Worm (Caenorhabditis elegans) whole organism, L4 larva: ENCODE results near the gene T27E7.9.

Source experiments
- T20F7.1 ChIP-seq: fragments of 200-800 bp; sonication (Bioruptor generic); optimal IDR thresholded peaks from 2 replicates; lab custom pipeline; 2018; ENCODE audit warnings: mild to moderate bottlenecking, missing genetic modification characterization, missing compliant biosample characterization
- Y105C5A.15 ChIP-seq: fragments of 200-800 bp; sonication (Bioruptor generic); IDR thresholded peaks from 2 replicates; pipeline ENCODE4 v1.3.6; 2022; ENCODE audit warnings: missing genetic modification characterization, missing compliant biosample characterization
- Y75B8A.6 ChIP-seq: fragments of 200-800 bp; sonication (Bioruptor generic); IDR thresholded peaks from 2 replicates; pipeline ENCODE4 v1.3.6; 2022; ENCODE audit warnings: missing genetic modification reagents, missing genetic modification characterization, missing compliant biosample characterization
- aly-2 ChIP-seq: sonication (generic microtip); optimal IDR thresholded peaks from 2 replicates; lab custom pipeline; 2018; ENCODE audit warnings: missing biosample characterization, missing genetic modification characterization
- ama-1 ChIP-seq: fragments of 150-350 bp; optimal IDR thresholded peaks from 2 replicates; lab custom pipeline; 2014; ENCODE audit warnings: inconsistent platforms, mixed read lengths
- ceh-20 ChIP-seq: fragments of 200-800 bp; sonication (Bioruptor generic); IDR thresholded peaks from 2 replicates; pipeline ENCODE4 v1.3.6; 2022; ENCODE audit warnings: missing genetic modification reagents, missing genetic modification characterization, missing compliant biosample characterization
- ceh-82 ChIP-seq: sonication (generic microtip); optimal IDR thresholded peaks from 2 replicates; lab custom pipeline; 2017; ENCODE audit warnings: missing biosample characterization, missing genetic modification characterization
- daf-16 ChIP-seq, 3 experiments: sonication (generic microtip); optimal IDR thresholded peaks; 2 replicates each; lab custom pipeline; 2016 to 2017; ENCODE audit warnings: missing genetic modification characterization in 3 of 3, missing genetic modification reagents in 3 of 3, mild to moderate bottlenecking in 2 of 3, missing compliant biosample characterization in 2 of 3, missing biosample characterization in 1 of 3, moderate library complexity in 1 of 3
- dmd-9 ChIP-seq: fragments of 200-800 bp; sonication (Bioruptor generic); IDR thresholded peaks from 2 replicates; pipeline ENCODE4 v1.3.6; 2022; ENCODE audit warnings: missing genetic modification reagents, missing genetic modification characterization, missing compliant biosample characterization
- duxl-1 ChIP-seq: sonication (generic microtip); optimal IDR thresholded peaks from 2 replicates; lab custom pipeline; 2016; ENCODE audit warnings: mild to moderate bottlenecking, missing genetic modification characterization, moderate library complexity, missing compliant biosample characterization; ENCODE audit not compliant: poor library complexity
- dve-1 ChIP-seq: sonication (generic microtip); optimal IDR thresholded peaks from 2 replicates; lab custom pipeline; 2017; ENCODE audit warnings: antibody characterized with exemption, mild to moderate bottlenecking, missing genetic modification characterization, missing compliant biosample characterization; ENCODE audit not compliant: insufficient read depth
- egl-27 ChIP-seq: sonication (generic microtip); optimal IDR thresholded peaks from 3 replicates; lab custom pipeline; 2017; ENCODE audit warnings: missing biosample characterization, missing genetic modification reagents, missing genetic modification characterization
- fos-1 ChIP-seq: fragments of 150-350 bp; optimal IDR thresholded peaks from 2 replicates; lab custom pipeline; 2014; ENCODE audit warnings: missing biosample characterization, missing genetic modification characterization
- gei-8 ChIP-seq: fragments of 200-800 bp; sonication (Bioruptor generic); optimal IDR thresholded peaks from 2 replicates; lab custom pipeline; 2018; ENCODE audit warnings: mild to moderate bottlenecking, missing genetic modification characterization, missing compliant biosample characterization
- hif-1 ChIP-seq, 2 experiments: sonication (generic microtip); optimal IDR thresholded peaks; 2 replicates each; lab custom pipeline; 2016 to 2017; ENCODE audit warnings: missing compliant biosample characterization in 2 of 2, missing genetic modification characterization in 2 of 2, missing genetic modification reagents in 2 of 2, missing genotype in 2 of 2, mild to moderate bottlenecking in 1 of 2
- hlh-11 ChIP-seq: fragments of 200-800 bp; sonication (Bioruptor generic); optimal IDR thresholded peaks from 2 replicates; lab custom pipeline; 2018; ENCODE audit warnings: mild to moderate bottlenecking, missing genetic modification characterization, missing compliant biosample characterization
- hmg-1.1 ChIP-seq: fragments of 200-800 bp; sonication (Bioruptor generic); IDR thresholded peaks from 2 replicates; pipeline ENCODE4 v1.3.6; 2022; ENCODE audit warnings: missing genetic modification reagents, missing genetic modification characterization, missing compliant biosample characterization
- lim-7 ChIP-seq: fragments of 200-800 bp; sonication (Bioruptor generic); IDR thresholded peaks from 2 replicates; pipeline ENCODE4 v1.3.6; 2022; ENCODE audit warnings: missing genetic modification characterization, missing compliant biosample characterization
- lin-1 ChIP-seq: fragments of 200-800 bp; sonication (Bioruptor generic); IDR thresholded peaks from 2 replicates; pipeline ENCODE4 v1.3.6; 2022; ENCODE audit warnings: missing genetic modification reagents, missing genetic modification characterization, missing compliant biosample characterization
- lin-13 ChIP-seq: fragments of 150-350 bp; optimal IDR thresholded peaks from 2 replicates; lab custom pipeline; 2014; ENCODE audit warnings: missing biosample characterization, missing genetic modification reagents, missing genetic modification characterization
- lin-29 ChIP-seq: fragments of 200-800 bp; sonication (Bioruptor generic); IDR thresholded peaks from 2 replicates; pipeline ENCODE4 v1.3.6; 2022; ENCODE audit warnings: missing genetic modification reagents, missing genetic modification characterization, missing compliant biosample characterization
- lin-38 ChIP-seq: fragments of 200-800 bp; sonication (Bioruptor generic); IDR thresholded peaks from 2 replicates; pipeline ENCODE4 v1.3.6; 2022; ENCODE audit warnings: missing genetic modification reagents, missing genetic modification characterization, missing compliant biosample characterization
- madf-5 ChIP-seq, 2 experiments: fragments of 200-800 bp; sonication (Bioruptor generic); IDR thresholded peaks; 2 replicates each; pipeline ENCODE4 v1.3.6; 2022; ENCODE audit warnings: missing compliant biosample characterization in 2 of 2, missing genetic modification characterization in 2 of 2
- madf-9 ChIP-seq: fragments of 200-800 bp; sonication (Bioruptor generic); conservative IDR thresholded peaks from 2 replicates; pipeline ENCODE4 v1.3.6; 2022; ENCODE audit warnings: missing genetic modification reagents, missing genetic modification characterization, missing compliant biosample characterization
- mdl-1 ChIP-seq, 2 experiments: fragments of 150-350 bp in 1 of 2; sonication (generic microtip) in 1 of 2; optimal IDR thresholded peaks; 2 replicates each; lab custom pipeline; 2014 to 2017; ENCODE audit warnings: missing biosample characterization in 2 of 2, missing genetic modification characterization in 2 of 2
- mdt-29 ChIP-seq: fragments of 200-800 bp; sonication (Bioruptor generic); IDR thresholded peaks from 2 replicates; pipeline ENCODE4 v1.3.6; 2022; ENCODE audit warnings: missing genetic modification reagents, missing genetic modification characterization, missing compliant biosample characterization
- mep-1 ChIP-seq: fragments of 150-350 bp; sonication (generic microtip); optimal IDR thresholded peaks from 3 replicates; lab custom pipeline; 2014; ENCODE audit warnings: missing biosample characterization, missing genetic modification characterization
- mes-2 ChIP-seq: sonication (generic microtip); optimal IDR thresholded peaks from 2 replicates; lab custom pipeline; 2016; ENCODE audit warnings: missing genotype, mild to moderate bottlenecking, missing genetic modification characterization, missing compliant biosample characterization; ENCODE audit not compliant: poor library complexity, severe bottlenecking
- nhr-11 ChIP-seq: fragments of 150-350 bp; optimal IDR thresholded peaks from 2 replicates; lab custom pipeline; 2014; ENCODE audit warnings: missing biosample characterization, missing genetic modification characterization
- nhr-237 ChIP-seq: sonication (generic microtip); optimal IDR thresholded peaks from 2 replicates; lab custom pipeline; 2017; ENCODE audit warnings: missing biosample characterization, missing genetic modification characterization
- nhr-25 ChIP-seq: sonication (generic microtip); optimal IDR thresholded peaks from 2 replicates; lab custom pipeline; 2017; ENCODE audit warnings: missing genetic modification characterization, mild to moderate bottlenecking, missing compliant biosample characterization, antibody characterized with exemption, moderate library complexity, borderline replicate concordance; ENCODE audit not compliant: insufficient read depth
- nhr-28 ChIP-seq: fragments of 150-350 bp; optimal IDR thresholded peaks from 2 replicates; lab custom pipeline; 2014; ENCODE audit warnings: missing biosample characterization, missing genetic modification characterization
- nhr-42 ChIP-seq: fragments of 200-800 bp; sonication (Bioruptor generic); IDR thresholded peaks from 2 replicates; pipeline ENCODE4 v1.3.6; 2022; ENCODE audit warnings: missing genetic modification characterization, missing compliant biosample characterization
- nhr-6 ChIP-seq: fragments of 150-350 bp; optimal IDR thresholded peaks from 2 replicates; lab custom pipeline; 2014; ENCODE audit warnings: missing biosample characterization, missing genetic modification characterization
- nhr-76 ChIP-seq: fragments of 150-350 bp; optimal IDR thresholded peaks from 2 replicates; lab custom pipeline; 2014; ENCODE audit warnings: missing biosample characterization, missing genetic modification characterization
- nhr-77 ChIP-seq: fragments of 150-350 bp; optimal IDR thresholded peaks from 2 replicates; lab custom pipeline; 2014; ENCODE audit warnings: missing biosample characterization, missing genetic modification characterization
- pha-4 ChIP-seq, 2 experiments: fragments of 150-350 bp in 1 of 2; fragments of 200-800 bp in 1 of 2; sonication (Bioruptor generic) in 1 of 2; IDR thresholded peaks in 1 of 2; optimal IDR thresholded peaks in 1 of 2; 2 replicates each; pipeline versions ENCODE4 v1.3.6 to Lab custom; 2014 to 2022; ENCODE audit warnings: missing genetic modification characterization in 2 of 2, missing genetic modification reagents in 2 of 2, missing biosample characterization in 1 of 2, missing compliant biosample characterization in 1 of 2
- saeg-2 ChIP-seq: fragments of 200-800 bp; sonication (Bioruptor generic); IDR thresholded peaks from 2 replicates; pipeline ENCODE4 v1.3.6; 2022; ENCODE audit warnings: missing genetic modification reagents, missing genetic modification characterization, missing compliant biosample characterization
- snpc-1.2 ChIP-seq: fragments of 200-800 bp; sonication (Bioruptor generic); IDR thresholded peaks from 2 replicates; pipeline ENCODE4 v1.3.6; 2022; ENCODE audit warnings: missing genetic modification reagents, missing genetic modification characterization, missing compliant biosample characterization
- snpc-4 ChIP-seq: fragments of 150-350 bp; optimal IDR thresholded peaks from 2 replicates; lab custom pipeline; 2014; ENCODE audit warnings: missing biosample characterization, missing genetic modification characterization
- spr-1 ChIP-seq: sonication (generic microtip); optimal IDR thresholded peaks from 2 replicates; lab custom pipeline; 2016; ENCODE audit warnings: mild to moderate bottlenecking, missing genetic modification characterization, missing compliant biosample characterization
- spr-3 ChIP-seq: fragments of 200-800 bp; sonication (Bioruptor generic); optimal IDR thresholded peaks from 2 replicates; lab custom pipeline; 2018; ENCODE audit warnings: mild to moderate bottlenecking, missing genetic modification characterization, missing compliant biosample characterization
- tag-97 ChIP-seq: fragments of 200-800 bp; sonication (Bioruptor generic); IDR thresholded peaks from 2 replicates; pipeline ENCODE4 v1.3.6; 2022; ENCODE audit warnings: missing genetic modification characterization, missing compliant biosample characterization
- vab-7 ChIP-seq: fragments of 200-800 bp; sonication (Bioruptor generic); IDR thresholded peaks from 2 replicates; pipeline ENCODE4 v1.3.6; 2022; ENCODE audit warnings: missing genetic modification reagents, missing genetic modification characterization, missing compliant biosample characterization
- zag-1 ChIP-seq: fragments of 150-350 bp; optimal IDR thresholded peaks from 2 replicates; lab custom pipeline; 2014; ENCODE audit warnings: missing biosample characterization, missing genetic modification characterization
- zfp-3 ChIP-seq: fragments of 200-800 bp; sonication (Bioruptor generic); conservative IDR thresholded peaks from 2 replicates; pipeline ENCODE4 v1.3.6; 2022; ENCODE audit warnings: missing genetic modification reagents, missing genetic modification characterization, missing compliant biosample characterization
- zip-11 ChIP-seq: fragments of 200-800 bp; sonication (Bioruptor generic); IDR thresholded peaks from 2 replicates; pipeline ENCODE4 v1.3.6; 2022; ENCODE audit warnings: missing genetic modification characterization, missing compliant biosample characterization
- ztf-7 ChIP-seq: fragments of 150-350 bp; optimal IDR thresholded peaks from 2 replicates; lab custom pipeline; 2014; ENCODE audit warnings: missing biosample characterization, missing genetic modification characterization

Gene T27E7.9

DNA sequence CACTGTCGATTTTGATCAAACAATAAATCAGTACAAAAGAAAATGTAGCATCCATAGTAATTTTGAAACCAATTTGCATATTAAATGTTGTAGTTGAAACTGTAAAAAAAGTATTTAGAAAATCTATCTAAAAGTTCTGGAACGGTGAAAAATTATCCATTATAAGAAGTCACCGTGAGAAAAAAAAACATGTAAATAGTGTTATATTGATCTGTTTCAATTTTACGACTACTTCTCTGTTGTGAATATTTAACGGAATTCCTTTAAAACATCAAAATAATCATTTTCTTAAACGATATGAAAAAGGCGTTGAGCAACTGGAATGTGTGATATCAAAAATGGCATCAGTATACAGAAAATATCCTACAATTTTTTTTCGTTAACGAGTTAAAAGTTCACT, at the start of gene T27E7.9:
T27E7.9 (minus strand) TSS at position 101 of the 400 bp plus-strand sequence.
- TF ChIP-seq spr-3 (GFP tag; lab: Kevin White, UChicago), result no peak
- no peak for TF ChIP-seq Y75B8A.6 (GFP tag; lab: Robert Waterston, UW)
- TF ChIP-seq zag-1 (tag; lab: Kevin White, UChicago), result no peak
- no peak for TF ChIP-seq zip-11 (GFP tag; lab: Robert Waterston, UW)
- TF ChIP-seq snpc-1.2 (GFP tag; lab: Robert Waterston, UW), result no peak
- TF ChIP-seq daf-16 (GFP tag; optimal IDR thresholded peaks at IDR 0.05; lab: Kevin White, UChicago), result no peak
- no peak for TF ChIP-seq daf-16 (tag; optimal IDR thresholded peaks at IDR 0.05; lab: Kevin White, UChicago)
- TF ChIP-seq duxl-1 (tag; lab: Kevin White, UChicago), result no peak
- TF ChIP-seq mes-2 (tag; lab: Kevin White, UChicago), result no peak
- no peak for TF ChIP-seq nhr-6 (tag; lab: Kevin White, UChicago)
- no peak for TF ChIP-seq fos-1
- TF ChIP-seq madf-9 (GFP tag; lab: Robert Waterston, UW), result no peak
- TF ChIP-seq lin-29 (GFP tag; lab: Robert Waterston, UW), result no peak
- TF ChIP-seq, all 104 proteins: peak for 0

DNA sequence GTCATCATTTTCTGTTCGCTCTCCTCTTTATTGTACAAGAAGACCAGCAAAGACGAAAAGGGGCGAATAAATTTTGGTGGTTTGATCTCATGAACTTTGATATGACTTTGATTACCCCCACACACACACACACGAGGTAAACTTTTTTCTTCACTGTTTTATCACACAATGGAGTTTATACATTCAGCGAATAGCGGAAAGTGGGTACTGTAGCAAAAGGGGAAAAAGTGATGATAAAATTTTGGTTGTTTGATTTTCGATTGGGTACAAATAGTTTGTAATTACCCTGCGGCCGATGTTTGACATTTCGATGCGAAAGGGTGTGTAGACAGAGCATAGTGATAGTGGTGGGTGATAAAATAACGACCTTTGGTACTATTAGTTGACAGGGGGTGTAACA, 45.0 kb upstream of the T27E7.9 start:
- TF ChIP-seq Y75B8A.6 (GFP tag; lab: Robert Waterston, UW) (no peak), snpc-4 (no peak), ama-1 (lab: Kevin White, UChicago) (no peak), ztf-7 (tag; lab: Kevin White, UChicago) (peak; percentile 45), pha-4 (GFP tag; IDR thresholded peaks at IDR 0.05; lab: Robert Waterston, UW) (peak; percentile 77), pha-4 (tag; optimal IDR thresholded peaks at IDR 0.05; lab: Kevin White, UChicago) (peak; percentile 19), spr-1 (peak; percentile 32), vab-7 (GFP tag; lab: Robert Waterston, UW) (no peak), dve-1 (tag; lab: Kevin White, UChicago) (peak; percentile 99), hlh-11 (peak; percentile 99), mdt-29 (GFP tag; lab: Robert Waterston, UW) (0 out of 2 replicates have a peak, but pooled peaks have one; percentile 61), gei-8 (GFP tag; lab: Kevin White, UChicago) (no peak), ceh-20 (peak; percentile 74), lin-1 (GFP tag; lab: Robert Waterston, UW) (no peak), saeg-2 (GFP tag; lab: Robert Waterston, UW) (no peak; the same call in none of the 2 replicates), nhr-237 (peak; percentile 7), dmd-9 (no peak), nhr-25 (tag; lab: Kevin White, UChicago) (peak; percentile 94), mep-1 (tag; lab: Kevin White, UChicago) (peak; percentile 93), spr-3 (GFP tag; lab: Kevin White, UChicago) (no peak), lin-38 (GFP tag; lab: Robert Waterston, UW) (peak; percentile 43), mdl-1 (tag; optimal IDR thresholded peaks at IDR 0.05; lab: Kevin White, UChicago) (peak; percentile 83 to 99), nhr-11 (peak; percentile 73), nhr-42 (GFP tag; lab: Robert Waterston, UW) (no peak), tag-97 (GFP tag; lab: Robert Waterston, UW) (no peak), madf-5 (GFP tag; IDR thresholded peaks at IDR 0.05; lab: Robert Waterston, UW) (no peak), nhr-77 (peak; percentile 97), aly-2 (no peak), Y105C5A.15 (GFP tag; lab: Robert Waterston, UW) (no peak), hif-1 (tag; optimal IDR thresholded peaks at IDR 0.05; lab: Kevin White, UChicago) (no peak), ceh-82 (tag; lab: Kevin White, UChicago) (no peak), lim-7 (GFP tag; lab: Robert Waterston, UW) (no peak), nhr-28 (tag; lab: Kevin White, UChicago) (peak; percentile 99), hmg-1.1 (GFP tag; lab: Robert Waterston, UW) (no peak), T20F7.1 (GFP tag; lab: Kevin White, UChicago) (peak; percentile 80), nhr-76 (tag; lab: Kevin White, UChicago) (peak; percentile 73), lin-13 (GFP tag; lab: Kevin White, UChicago) (peak; percentile 44), zfp-3 (GFP tag; lab: Robert Waterston, UW) (0 out of 2 replicates have a peak, but pooled peaks have one; percentile 58), egl-27 (tag; lab: Kevin White, UChicago) (no peak)
